Worm (Caenorhabditis elegans) whole organism, L4/young adult: Measurements from ENCODE around the gene drd-1.

ENCODE experiments used
- W03F9.2 ChIP-seq: fragments of 150-350 bp; optimal IDR thresholded peaks from 2 replicates; lab custom pipeline; 2014; ENCODE audit warnings: missing biosample characterization, missing genetic modification characterization
- dao-5 ChIP-seq: sonication (generic microtip); optimal IDR thresholded peaks from 2 replicates; lab custom pipeline; 2016; ENCODE audit warnings: missing genotype, missing genetic modification characterization, moderate library complexity, missing compliant biosample characterization
- him-1 ChIP-seq: sonication (generic microtip); optimal IDR thresholded peaks from 2 replicates; lab custom pipeline; 2016; ENCODE audit warnings: missing genotype, missing genetic modification reagents, missing genetic modification characterization, missing compliant biosample characterization

DNA sequence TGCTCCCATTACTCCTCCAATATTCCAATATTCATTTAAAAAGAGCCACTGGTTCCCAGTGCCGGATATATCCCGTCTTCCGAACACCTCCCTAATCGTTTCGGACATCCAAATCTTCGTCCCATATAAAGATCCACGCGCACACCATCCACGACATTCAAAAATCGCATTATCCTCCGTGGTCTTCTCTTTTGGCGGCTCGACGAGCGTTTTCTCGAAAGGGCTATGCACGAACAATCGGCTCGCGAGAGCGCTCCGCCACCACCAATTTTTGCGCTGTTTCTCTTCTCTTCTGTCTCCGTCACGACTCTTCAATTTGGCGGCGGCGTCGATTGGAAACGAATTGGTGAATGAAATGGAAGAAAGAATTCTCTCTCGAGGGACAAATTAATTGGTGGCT lies 34.6 kb upstream of the drd-1 start:
- TF ChIP-seq him-1 (tag; lab: Kevin White, UChicago) (no peak), dao-5 (tag; lab: Kevin White, UChicago) (no peak), W03F9.2 (tag; lab: Kevin White, UChicago) (no peak)
